Worm (Caenorhabditis elegans) whole organism, young adult: ENCODE results near the gene T10D4.19.
A peak's percentile ranks its signal among the peaks of the same experiment; 100 is the strongest.
"Not testable (repeated sequence)": the region's sequence is repeated elsewhere in the genome, so short reads cannot be mapped to it uniquely, and the experiment has no call there.

ENCODE experiments used
- C06A6.2 ChIP-seq: fragments of 200-800 bp; sonication (Bioruptor generic); conservative IDR thresholded peaks from 2 replicates; pipeline ENCODE4 v1.3.6; 2022; ENCODE audit warnings: missing genetic modification characterization, missing compliant biosample characterization
- C17E4.6 ChIP-seq: fragments of 200-800 bp; sonication (Bioruptor generic); IDR thresholded peaks from 2 replicates; pipeline ENCODE4 v1.3.6; 2022; ENCODE audit warnings: missing genetic modification reagents, missing genetic modification characterization, missing compliant biosample characterization
- F55B11.4 ChIP-seq: sonication (generic microtip); optimal IDR thresholded peaks from 2 replicates; lab custom pipeline; 2016; ENCODE audit warnings: missing compliant biosample characterization, missing genetic modification characterization, borderline replicate concordance; ENCODE audit not compliant: insufficient read depth
- F57C9.4 ChIP-seq: sonication (generic microtip); optimal IDR thresholded peaks from 2 replicates; lab custom pipeline; 2017; ENCODE audit warnings: mild to moderate bottlenecking, missing genetic modification characterization, missing compliant biosample characterization
- Y56A3A.18 ChIP-seq: fragments of 200-800 bp; sonication (Bioruptor generic); IDR thresholded peaks from 2 replicates; pipeline ENCODE4 v1.3.6; 2022; ENCODE audit warnings: missing genetic modification reagents, missing genetic modification characterization, missing compliant biosample characterization
- Y67H2A.10 ChIP-seq: fragments of 200-800 bp; sonication (Bioruptor generic); conservative IDR thresholded peaks from 2 replicates; pipeline ENCODE4 v1.3.6; 2022; ENCODE audit warnings: missing genetic modification reagents, missing genetic modification characterization, missing compliant biosample characterization
- Y95B8A.8 ChIP-seq: fragments of 200-800 bp; sonication (Bioruptor generic); IDR thresholded peaks from 2 replicates; pipeline ENCODE4 v1.3.6; 2022; ENCODE audit warnings: missing genetic modification reagents, missing genetic modification characterization, missing compliant biosample characterization
- aptf-3 ChIP-seq: fragments of 200-800 bp; sonication (Bioruptor generic); IDR thresholded peaks from 2 replicates; pipeline ENCODE4 v1.3.6; 2022; ENCODE audit warnings: missing genetic modification characterization, missing compliant biosample characterization
- bed-1 ChIP-seq: fragments of 200-800 bp; sonication (Bioruptor generic); IDR thresholded peaks from 2 replicates; pipeline ENCODE4 v1.3.6; 2022; ENCODE audit warnings: missing genetic modification reagents, missing genetic modification characterization, missing compliant biosample characterization
- ccch-3 ChIP-seq: fragments of 200-800 bp; sonication (Bioruptor generic); optimal IDR thresholded peaks from 2 replicates; lab custom pipeline; 2018; ENCODE audit warnings: mild to moderate bottlenecking, missing genetic modification characterization, missing compliant biosample characterization
- cebp-1 ChIP-seq, 2 experiments: fragments of 200-800 bp in 1 of 2; sonication (Bioruptor generic) in 1 of 2; sonication (generic microtip) in 1 of 2; IDR thresholded peaks in 1 of 2; optimal IDR thresholded peaks in 1 of 2; 2 replicates each; pipeline versions ENCODE4 v1.3.6 to Lab custom; 2017 to 2022; ENCODE audit warnings: missing compliant biosample characterization in 2 of 2, missing genetic modification characterization in 2 of 2, mild to moderate bottlenecking in 1 of 2, missing genetic modification reagents in 1 of 2, moderate library complexity in 1 of 2
- cebp-2 ChIP-seq: fragments of 200-800 bp; sonication (Bioruptor generic); IDR thresholded peaks from 2 replicates; pipeline ENCODE4 v1.3.6; 2022; ENCODE audit warnings: missing genetic modification characterization, missing compliant biosample characterization
- ceh-58 ChIP-seq: fragments of 200-800 bp; sonication (Bioruptor generic); IDR thresholded peaks from 2 replicates; pipeline ENCODE4 v1.3.6; 2022; ENCODE audit warnings: missing genetic modification characterization, missing compliant biosample characterization
- gei-17 ChIP-seq: fragments of 200-800 bp; sonication (Bioruptor generic); optimal IDR thresholded peaks from 2 replicates; lab custom pipeline; 2018; ENCODE audit warnings: mild to moderate bottlenecking, missing genetic modification characterization, missing compliant biosample characterization
- him-1 ChIP-seq: sonication (generic microtip); optimal IDR thresholded peaks from 2 replicates; lab custom pipeline; 2016; ENCODE audit warnings: missing genotype, missing genetic modification reagents, missing genetic modification characterization, missing compliant biosample characterization
- hlh-12 ChIP-seq: sonication (generic microtip); optimal IDR thresholded peaks from 2 replicates; lab custom pipeline; 2016; ENCODE audit warnings: missing genetic modification characterization, missing compliant biosample characterization
- hrde-1 ChIP-seq: sonication (generic microtip); optimal IDR thresholded peaks from 2 replicates; lab custom pipeline; 2016; ENCODE audit warnings: missing genetic modification characterization, mild to moderate bottlenecking, missing compliant biosample characterization, moderate library complexity, missing genotype, missing genetic modification reagents, borderline replicate concordance
- madf-10 ChIP-seq: sonication (generic microtip); optimal IDR thresholded peaks from 2 replicates; lab custom pipeline; 2016; ENCODE audit warnings: mild to moderate bottlenecking, missing genetic modification characterization, missing compliant biosample characterization
- nfya-2 ChIP-seq: fragments of 200-800 bp; sonication (Bioruptor generic); IDR thresholded peaks from 2 replicates; pipeline ENCODE4 v1.3.6; 2022; ENCODE audit warnings: missing genetic modification reagents, missing genetic modification characterization, missing compliant biosample characterization
- nhr-80 ChIP-seq: sonication (generic microtip); optimal IDR thresholded peaks from 2 replicates; lab custom pipeline; 2016; ENCODE audit warnings: missing genetic modification characterization, missing compliant biosample characterization
- rec-8 ChIP-seq, 2 experiments: sonication (generic microtip); optimal IDR thresholded peaks; 2 replicates each; lab custom pipeline; 2016; ENCODE audit warnings: mild to moderate bottlenecking in 2 of 2, missing genetic modification characterization in 2 of 2, missing genetic modification reagents in 2 of 2, missing genotype in 2 of 2, missing biosample characterization in 1 of 2, missing compliant biosample characterization in 1 of 2, moderate library complexity in 1 of 2
- snpc-4 ChIP-seq, 5 experiments: fragments of 150-350 bp in 1 of 5; sonication (generic microtip) in 4 of 5; optimal IDR thresholded peaks; 2 replicates each; lab custom pipeline; 2014 to 2018; ENCODE audit warnings: missing genetic modification characterization in 5 of 5, missing biosample characterization in 3 of 5, antibody characterized with exemption in 2 of 5, mild to moderate bottlenecking in 2 of 5, missing compliant biosample characterization in 2 of 5, missing genotype in 2 of 5, moderate library complexity in 2 of 5, missing genetic modification reagents in 1 of 5
- tbp1 ChIP-seq: fragments of 200-800 bp; sonication (Bioruptor generic); optimal IDR thresholded peaks from 2 replicates; lab custom pipeline; 2018; ENCODE audit warnings: mild to moderate bottlenecking, missing genetic modification characterization, missing compliant biosample characterization
- zfh-2 ChIP-seq: fragments of 200-800 bp; sonication (Bioruptor generic); conservative IDR thresholded peaks from 2 replicates; pipeline ENCODE4 v1.3.6; 2022; ENCODE audit warnings: missing genetic modification reagents, missing genetic modification characterization, missing compliant biosample characterization
- ztf-18 ChIP-seq: sonication (generic microtip); optimal IDR thresholded peaks from 2 replicates; lab custom pipeline; 2016; ENCODE audit warnings: missing genotype, mild to moderate bottlenecking, missing genetic modification characterization, missing compliant biosample characterization
- ztf-22 ChIP-seq: fragments of 200-800 bp; sonication (Bioruptor generic); optimal IDR thresholded peaks from 2 replicates; lab custom pipeline; 2018; ENCODE audit warnings: mild to moderate bottlenecking, missing genetic modification characterization, moderate library complexity, missing compliant biosample characterization
- ztf-6 ChIP-seq: fragments of 200-800 bp; sonication (Bioruptor generic); IDR thresholded peaks from 2 replicates; pipeline ENCODE4 v1.3.6; 2022; ENCODE audit warnings: missing genetic modification reagents, missing genetic modification characterization, missing compliant biosample characterization

The T10D4.19 gene

DNA sequence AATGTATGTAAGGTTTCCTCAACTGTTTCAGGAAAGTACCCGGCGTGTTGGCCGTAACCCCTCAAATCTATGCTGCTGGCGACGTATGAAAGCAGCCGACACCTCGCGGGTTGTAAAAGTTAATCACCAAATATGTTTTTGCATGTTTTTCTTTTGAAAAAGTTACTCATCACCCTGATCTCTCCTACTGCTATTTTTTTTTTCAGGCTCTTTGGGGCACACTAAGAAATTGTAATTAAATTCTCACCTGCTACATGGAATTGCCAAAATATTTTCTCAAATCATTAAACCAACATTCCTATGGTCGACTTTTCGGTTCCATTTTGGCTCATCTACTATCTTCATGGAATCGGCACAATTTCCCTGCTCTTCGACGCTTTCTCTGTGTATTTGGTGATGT is 33.1 kb downstream of the T10D4.19 start, which contains the start of gene sri-78:
Gene sri-78 (plus strand): TSS at position 301 of the 400 bp plus-strand sequence.
- TF ChIP-seq cebp-1 (GFP tag; IDR thresholded peaks at IDR 0.05; lab: Robert Waterston, UW); cebp-1 (tag; optimal IDR thresholded peaks at IDR 0.05; lab: Kevin White, UChicago); rec-8 (tag; optimal IDR thresholded peaks at IDR 0.05; lab: Kevin White, UChicago); C06A6.2 (GFP tag; lab: Robert Waterston, UW): not testable (repeated sequence)
- TF ChIP-seq, all 124 proteins: peak for 0; not testable (repeated sequence) for 124

DNA sequence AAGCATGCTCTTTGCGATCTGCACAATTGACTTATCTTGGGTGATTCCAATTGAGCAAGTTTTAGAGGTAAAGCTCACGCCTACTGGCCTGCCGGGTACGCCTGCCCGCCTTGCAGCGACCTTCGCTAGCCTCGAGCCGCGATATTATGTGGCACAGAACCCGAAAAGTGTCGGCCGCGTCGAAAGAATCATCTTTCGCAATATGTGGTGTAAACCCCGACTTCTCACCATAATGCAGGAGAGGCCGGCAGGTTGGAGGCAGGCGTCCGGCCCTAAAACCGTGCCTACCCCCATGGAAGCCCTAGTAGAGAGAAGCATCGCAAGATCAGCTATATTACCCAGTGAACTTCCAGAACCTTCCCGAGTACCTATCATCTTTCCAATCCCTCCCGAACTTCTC is 34.1 kb downstream of the T10D4.19 start:
- TF ChIP-seq F55B11.4 (tag; lab: Kevin White, UChicago) (no peak), gei-17 (GFP tag; lab: Kevin White, UChicago) (no peak), zfh-2 (GFP tag; lab: Robert Waterston, UW) (peak; percentile 67), hrde-1 (tag; lab: Kevin White, UChicago) (no peak), aptf-3 (GFP tag; lab: Robert Waterston, UW) (no peak)

- TF ChIP-seq hlh-12; Y56A3A.18 (GFP tag; lab: Robert Waterston, UW); C17E4.6 (GFP tag; lab: Robert Waterston, UW): not testable (repeated sequence)
Measured at ce11 chrII:3189038-3189437, 37.3 kb downstream of the T10D4.19 start, which contains the start of gene Y27F2A.11. TSS of gene Y27F2A.11 (plus strand) at chrII:3189338.

DNA sequence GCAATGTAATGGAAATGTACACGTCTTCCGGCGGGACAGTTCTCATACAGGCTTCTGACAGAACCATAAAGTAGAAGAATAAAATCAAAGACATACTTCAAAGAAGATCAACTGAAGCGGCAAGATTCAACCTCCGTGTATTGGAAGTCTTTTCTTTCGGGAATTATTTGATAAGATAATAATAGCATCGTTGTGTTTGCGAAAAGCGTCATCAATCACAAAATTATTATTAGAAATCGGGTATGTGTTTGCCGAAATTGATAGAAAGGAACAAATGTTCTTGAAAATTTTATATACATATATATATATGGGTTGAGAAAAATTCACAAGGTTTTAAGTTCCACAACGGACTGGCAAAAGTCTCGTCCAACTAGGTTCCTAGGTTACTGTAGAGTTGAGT is 39.8 kb downstream of the T10D4.19 start, which contains the start of gene Y27F2A.9:
Gene Y27F2A.9 (minus strand): TSS at position 101 of the 400 bp plus-strand sequence.
- not testable (repeated sequence) for TF ChIP-seq zfh-2 (GFP tag; lab: Robert Waterston, UW); bed-1 (GFP tag; lab: Robert Waterston, UW); F57C9.4

ce11 chrII:3195739-3196138 is 44.0 kb downstream of the T10D4.19 start:
- TF ChIP-seq zfh-2 (GFP tag; lab: Robert Waterston, UW) (peak; percentile 69; the same call in 1 of the 2 replicates), Y95B8A.8 (GFP tag; lab: Robert Waterston, UW) (no peak), him-1 (no peak), Y67H2A.10 (GFP tag; lab: Robert Waterston, UW) (no peak), snpc-4 (GFP tag; optimal IDR thresholded peaks at IDR 0.05; lab: Kevin White, UChicago) (no peak), snpc-4 (tag; optimal IDR thresholded peaks at IDR 0.05; lab: Kevin White, UChicago) (peak in 1 of 4 experiments; percentile 68), tbp1 (GFP tag; lab: Kevin White, UChicago) (no peak)

- TF ChIP-seq ccch-3 (no peak), ceh-58 (GFP tag; lab: Robert Waterston, UW) (no peak), Y67H2A.10 (GFP tag; lab: Robert Waterston, UW) (no peak), ztf-6 (no peak), ztf-18 (tag; lab: Kevin White, UChicago) (no peak), cebp-2 (GFP tag; lab: Robert Waterston, UW) (no peak), madf-10 (tag; lab: Kevin White, UChicago) (no peak), ztf-22 (no peak), nfya-2 (GFP tag; lab: Robert Waterston, UW) (no peak), nhr-80 (tag; lab: Kevin White, UChicago) (no peak)
Measured at ce11 chrII:3196966-3197365, 45.2 kb downstream of the T10D4.19 start, which contains the start of gene gcy-15. TSS of gene gcy-15 (minus strand) at chrII:3197066.
